Worm (Caenorhabditis elegans): ENCODE measurements around the gene pdi-1.

DNA sequence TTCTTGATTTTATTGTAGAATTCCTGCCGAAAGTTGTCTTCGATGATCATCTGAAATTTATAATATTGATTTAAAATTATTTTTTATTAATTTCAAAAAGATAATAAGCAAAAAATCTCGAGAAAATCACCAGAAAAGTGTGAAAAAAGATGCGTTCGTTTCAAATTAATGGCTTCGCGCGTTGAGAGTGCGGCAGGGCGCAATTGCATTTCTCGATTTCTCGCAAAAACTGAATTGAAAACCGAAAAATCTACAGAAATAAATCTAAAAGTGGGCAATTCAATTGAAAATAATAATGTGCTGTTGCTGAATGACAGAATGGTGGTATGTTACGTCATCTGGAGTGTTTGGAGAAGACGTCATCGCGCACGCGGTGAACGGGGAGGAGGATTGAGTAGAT, 33.7 kb upstream of the pdi-1 start, which contains the start of gene evl-18:
- TF ChIP-seq fos-1 (tag; optimal IDR thresholded peaks at IDR 0.05) (no peak), snpc-4 (tag; optimal IDR thresholded peaks at IDR 0.05) (no peak), pha-4 (tag; optimal IDR thresholded peaks at IDR 0.05) (peak; percentile 18), ZK546.5 (tag; optimal IDR thresholded peaks at IDR 0.05) (no peak), nhr-23 (tag; optimal IDR thresholded peaks at IDR 0.05) (no peak), lin-15B (tag; optimal IDR thresholded peaks at IDR 0.05) (peak; percentile 50), jun-1 (tag; optimal IDR thresholded peaks at IDR 0.05) (no peak), aly-2 (tag; optimal IDR thresholded peaks at IDR 0.05) (no peak), R02D3.7 (tag; optimal IDR thresholded peaks at IDR 0.05) (no peak), unc-39 (tag; optimal IDR thresholded peaks at IDR 0.05) (no peak), egl-27 (tag; optimal IDR thresholded peaks at IDR 0.05) (no peak), daf-12 (tag; optimal IDR thresholded peaks at IDR 0.05) (no peak), nhr-28 (tag; optimal IDR thresholded peaks at IDR 0.05) (no peak), mdl-1 (tag; optimal IDR thresholded peaks at IDR 0.05) (no peak)
